Fruit fly (Drosophila melanogaster): ENCODE measurements around the gene CG6845.

Gene CG6845

dm6 chr3L:145998-146576 is at the start of gene CG6845:
TSS of gene CG6845 (plus strand) at chr3L:146433.
- peak; percentile 92 for TF ChIP-seq kay (GFP tag; ENCODE audit: borderline replicate concordance)
- peak; percentile 51 for TF ChIP-seq bab1 (GFP tag; optimal IDR thresholded peaks at IDR 0.05)
- no peak for TF ChIP-seq CG5204 (GFP tag; optimal IDR thresholded peaks at IDR 0.05)
- peak; percentile 19 for TF ChIP-seq cic (GFP tag; optimal IDR thresholded peaks at IDR 0.05)

- TF ChIP-seq ovo (GFP tag; optimal IDR thresholded peaks at IDR 0.05) (no peak), CG5204 (GFP tag; optimal IDR thresholded peaks at IDR 0.05) (no peak), CG12768 (GFP tag; optimal IDR thresholded peaks at IDR 0.05) (no peak), pad (GFP tag; optimal IDR thresholded peaks at IDR 0.05) (no peak), Crg-1 (GFP tag; optimal IDR thresholded peaks at IDR 0.05) (no peak), toe (GFP tag; optimal IDR thresholded peaks at IDR 0.05) (no peak), CG33017 (tag; optimal IDR thresholded peaks at IDR 0.05) (no peak)
These were observed 48.4 kb upstream of the CG6845 start for dm6 chr3L:97823-98222.

dm6 chr3L:98275-98674 is 48.0 kb upstream of the CG6845 start, which contains the start of gene CG12483:
TSS of gene CG12483 (minus strand) at chr3L:98375.
- TF ChIP-seq pad (GFP tag; optimal IDR thresholded peaks at IDR 0.05) = no peak
- TF ChIP-seq Clk (GFP tag; optimal IDR thresholded peaks at IDR 0.05) = no peak
- TF ChIP-seq CG7101 (tag; optimal IDR thresholded peaks at IDR 0.05) = no peak
- TF ChIP-seq ovo (GFP tag; optimal IDR thresholded peaks at IDR 0.05) = no peak
- TF ChIP-seq tj (GFP tag; optimal IDR thresholded peaks at IDR 0.05) = no peak
- TF ChIP-seq kay (GFP tag; ENCODE audit: borderline replicate concordance) = no peak
- TF ChIP-seq Hr96 (GFP tag; optimal IDR thresholded peaks at IDR 0.05) = no peak
- TF ChIP-seq Mnt (GFP tag; optimal IDR thresholded peaks at IDR 0.05) = no peak
- TF ChIP-seq toe (GFP tag; optimal IDR thresholded peaks at IDR 0.05) = no peak
- no peak for TF ChIP-seq CG7045 (GFP tag; optimal IDR thresholded peaks at IDR 0.05)
- no peak for TF ChIP-seq CG1620 (GFP tag; optimal IDR thresholded peaks at IDR 0.05)
- no peak for TF ChIP-seq cnc (optimal IDR thresholded peaks at IDR 0.05)
- TF ChIP-seq CG12768 (GFP tag; optimal IDR thresholded peaks at IDR 0.05) = no peak
- no peak for TF ChIP-seq Crg-1 (GFP tag; optimal IDR thresholded peaks at IDR 0.05)
- TF ChIP-seq CG33017 (tag; optimal IDR thresholded peaks at IDR 0.05) = no peak
- TF ChIP-seq bab1 (GFP tag; optimal IDR thresholded peaks at IDR 0.05) = no peak

dm6 chr3L:104076-104475 is 42.2 kb upstream of the CG6845 start:
- TF ChIP-seq tj (GFP tag; optimal IDR thresholded peaks at IDR 0.05) (no peak), cnc (optimal IDR thresholded peaks at IDR 0.05) (no peak), CG14711 (tag; optimal IDR thresholded peaks at IDR 0.05) (no peak), kay (GFP tag; ENCODE audit: borderline replicate concordance) (peak; percentile 88), CG33017 (tag; optimal IDR thresholded peaks at IDR 0.05) (no peak), CG5204 (GFP tag; optimal IDR thresholded peaks at IDR 0.05) (no peak), toe (GFP tag; optimal IDR thresholded peaks at IDR 0.05) (no peak), CG1620 (GFP tag; optimal IDR thresholded peaks at IDR 0.05) (no peak), Crg-1 (GFP tag; optimal IDR thresholded peaks at IDR 0.05) (no peak)

- TF ChIP-seq Clk (GFP tag; optimal IDR thresholded peaks at IDR 0.05) (no peak), kay (GFP tag; ENCODE audit: borderline replicate concordance) (no peak), toe (GFP tag; optimal IDR thresholded peaks at IDR 0.05) (no peak), tj (GFP tag; optimal IDR thresholded peaks at IDR 0.05) (no peak), cnc (optimal IDR thresholded peaks at IDR 0.05) (no peak), pad (GFP tag; optimal IDR thresholded peaks at IDR 0.05) (no peak), CG7045 (GFP tag; optimal IDR thresholded peaks at IDR 0.05) (no peak), Hr96 (GFP tag; optimal IDR thresholded peaks at IDR 0.05) (no peak), CG1620 (GFP tag; optimal IDR thresholded peaks at IDR 0.05) (no peak), CG11617 (GFP tag; optimal IDR thresholded peaks at IDR 0.05) (no peak), CG33017 (tag; optimal IDR thresholded peaks at IDR 0.05) (no peak), bab1 (GFP tag; optimal IDR thresholded peaks at IDR 0.05) (no peak), CG7101 (tag; optimal IDR thresholded peaks at IDR 0.05) (no peak), ovo (GFP tag; optimal IDR thresholded peaks at IDR 0.05) (no peak), CG14711 (tag; optimal IDR thresholded peaks at IDR 0.05) (no peak), Mnt (GFP tag; optimal IDR thresholded peaks at IDR 0.05) (no peak), CG12768 (GFP tag; optimal IDR thresholded peaks at IDR 0.05) (no peak)
These were observed 37.2 kb upstream of the CG6845 start for dm6 chr3L:109058-109457.

dm6 chr3L:109936-110335 is 36.3 kb upstream of the CG6845 start:
- TF ChIP-seq CG1620 (GFP tag; optimal IDR thresholded peaks at IDR 0.05) (no peak), kay (GFP tag; ENCODE audit: borderline replicate concordance) (no peak), Mnt (GFP tag; optimal IDR thresholded peaks at IDR 0.05) (no peak), Hr96 (GFP tag; optimal IDR thresholded peaks at IDR 0.05) (no peak), CG7045 (GFP tag; optimal IDR thresholded peaks at IDR 0.05) (no peak), toe (GFP tag; optimal IDR thresholded peaks at IDR 0.05) (no peak), CG33017 (tag; optimal IDR thresholded peaks at IDR 0.05) (no peak), tj (GFP tag; optimal IDR thresholded peaks at IDR 0.05) (no peak), Clk (GFP tag; optimal IDR thresholded peaks at IDR 0.05) (no peak), CG12768 (GFP tag; optimal IDR thresholded peaks at IDR 0.05) (no peak), pad (GFP tag; optimal IDR thresholded peaks at IDR 0.05) (no peak), ovo (GFP tag; optimal IDR thresholded peaks at IDR 0.05) (no peak), bab1 (GFP tag; optimal IDR thresholded peaks at IDR 0.05) (no peak)

- TF ChIP-seq CG14711 (tag; optimal IDR thresholded peaks at IDR 0.05) (no peak), cnc (optimal IDR thresholded peaks at IDR 0.05) (peak in 1 of 2 experiments; percentile 4)
These were observed 26.8 kb upstream of the CG6845 start for dm6 chr3L:119390-119789.

Data from whole organism, adult.